Worm (Caenorhabditis elegans) whole organism, L4/young adult: ENCODE data around the gene bath-38.

Source experiments
- W03F9.2 ChIP-seq: fragments of 150-350 bp; optimal IDR thresholded peaks from 2 replicates; lab custom pipeline; 2014; ENCODE audit warnings: missing biosample characterization, missing genetic modification characterization
- dao-5 ChIP-seq: sonication (generic microtip); optimal IDR thresholded peaks from 2 replicates; lab custom pipeline; 2016; ENCODE audit warnings: missing genotype, missing genetic modification characterization, moderate library complexity, missing compliant biosample characterization
- him-1 ChIP-seq: sonication (generic microtip); optimal IDR thresholded peaks from 2 replicates; lab custom pipeline; 2016; ENCODE audit warnings: missing genotype, missing genetic modification reagents, missing genetic modification characterization, missing compliant biosample characterization

- TF ChIP-seq him-1 (tag; lab: Kevin White, UChicago) (no peak), W03F9.2 (no peak), dao-5 (no peak)
Observed at ce11 chrII:10016013-10016412, 29.1 kb downstream of the bath-38 start, which contains the start of gene lec-2.
